Worm (Caenorhabditis elegans) whole organism, midembryonic: Measurements from ENCODE around the gene dhs-25.

Experiments
- T22C8.4 ChIP-seq: fragments of 200-800 bp; sonication (Bioruptor generic); IDR thresholded peaks from 2 replicates; pipeline ENCODE4 v1.3.6; 2022; ENCODE audit warnings: missing genetic modification characterization, missing compliant biosample characterization
- cog-1 ChIP-seq: sonication (generic microtip); optimal IDR thresholded peaks from 2 replicates; lab custom pipeline; 2016; ENCODE audit warnings: missing genetic modification characterization, missing compliant biosample characterization
- flt-1 ChIP-seq: fragments of 200-800 bp; sonication (Bioruptor generic); IDR thresholded peaks from 2 replicates; pipeline ENCODE4 v1.3.6; 2022; ENCODE audit warnings: missing genetic modification characterization, missing compliant biosample characterization
- klf-2 ChIP-seq: fragments of 200-800 bp; sonication (Bioruptor generic); conservative IDR thresholded peaks from 2 replicates; pipeline ENCODE4 v1.3.6; 2022; ENCODE audit warnings: missing genetic modification reagents, missing genetic modification characterization, missing compliant biosample characterization
- med-1 ChIP-seq: sonication (generic microtip); optimal IDR thresholded peaks from 2 replicates; lab custom pipeline; 2017; ENCODE audit warnings: missing genetic modification characterization, mild to moderate bottlenecking, missing compliant biosample characterization, antibody characterized with exemption, missing genetic modification reagents; ENCODE audit not compliant: insufficient read depth
- ref-1 ChIP-seq: fragments of 200-800 bp; sonication (Bioruptor generic); conservative IDR thresholded peaks from 2 replicates; pipeline ENCODE4 v1.3.6; 2022; ENCODE audit warnings: missing genetic modification reagents, missing genetic modification characterization, missing compliant biosample characterization
- tab-1 ChIP-seq: fragments of 200-800 bp; sonication (Bioruptor generic); IDR thresholded peaks from 2 replicates; pipeline ENCODE4 v1.3.6; 2022; ENCODE audit warnings: missing genetic modification characterization, missing compliant biosample characterization
- ztf-23 ChIP-seq: fragments of 200-800 bp; sonication (Bioruptor generic); IDR thresholded peaks from 2 replicates; pipeline ENCODE4 v1.3.6; 2022; ENCODE audit warnings: missing genetic modification reagents, missing genetic modification characterization, missing compliant biosample characterization
- ztf-29 ChIP-seq: fragments of 200-800 bp; sonication (Bioruptor generic); IDR thresholded peaks from 2 replicates; pipeline ENCODE4 v1.3.6; 2022; ENCODE audit warnings: missing genetic modification reagents, missing genetic modification characterization, missing compliant biosample characterization

The dhs-25 gene

ce11 chrX:1499499-1499898 is 13.2 kb downstream of the dhs-25 start:
- TF ChIP-seq ref-1 (no peak), T22C8.4 (GFP tag; lab: Robert Waterston, UW) (no peak), klf-2 (GFP tag; lab: Robert Waterston, UW) (no peak), ztf-23 (GFP tag; lab: Robert Waterston, UW) (no peak), tab-1 (no peak), med-1 (GFP tag; lab: Kevin White, UChicago) (no peak), cog-1 (no peak), ztf-29 (no peak)

- TF ChIP-seq ztf-29, result no peak
- TF ChIP-seq klf-2 (GFP tag; lab: Robert Waterston, UW), result no peak
- TF ChIP-seq ref-1, result no peak
- TF ChIP-seq cog-1, result no peak
- TF ChIP-seq T22C8.4 (GFP tag; lab: Robert Waterston, UW), result no peak
- TF ChIP-seq ztf-23 (GFP tag; lab: Robert Waterston, UW), result no peak
- TF ChIP-seq tab-1, result no peak
- no peak for TF ChIP-seq flt-1 (GFP tag; lab: Robert Waterston, UW)
- no peak for TF ChIP-seq med-1 (GFP tag; lab: Kevin White, UChicago)
Observed at ce11 chrX:1501752-1502151, 15.4 kb downstream of the dhs-25 start, which contains the start of gene F09E10.7. TSS of gene F09E10.7 (minus strand) at chrX:1501852.

ce11 chrX:1502490-1502889 is 16.2 kb downstream of the dhs-25 start, which contains the start of gene F09E10.1:
TSS of gene F09E10.1 (plus strand) at chrX:1502790.
- TF ChIP-seq tab-1 (no peak), med-1 (GFP tag; lab: Kevin White, UChicago) (no peak), ref-1 (no peak), klf-2 (GFP tag; lab: Robert Waterston, UW) (no peak)

- no peak for TF ChIP-seq ref-1
- no peak for TF ChIP-seq tab-1
- TF ChIP-seq ztf-29, result no peak
- no peak for TF ChIP-seq ztf-23 (GFP tag; lab: Robert Waterston, UW)
- TF ChIP-seq T22C8.4 (GFP tag; lab: Robert Waterston, UW), result no peak
- TF ChIP-seq klf-2 (GFP tag; lab: Robert Waterston, UW), result no peak
- TF ChIP-seq cog-1, result no peak
- no peak for TF ChIP-seq med-1 (GFP tag; lab: Kevin White, UChicago)
- TF ChIP-seq flt-1 (GFP tag; lab: Robert Waterston, UW), result no peak
Observed at ce11 chrX:1502914-1503313, 16.6 kb downstream of the dhs-25 start.

- TF ChIP-seq med-1 (GFP tag; lab: Kevin White, UChicago) (no peak), flt-1 (GFP tag; lab: Robert Waterston, UW) (no peak), klf-2 (GFP tag; lab: Robert Waterston, UW) (no peak), T22C8.4 (GFP tag; lab: Robert Waterston, UW) (no peak), ztf-23 (GFP tag; lab: Robert Waterston, UW) (no peak), ref-1 (no peak)
Observed at ce11 chrX:1503698-1504501, 17.6 kb downstream of the dhs-25 start.

- TF ChIP-seq cog-1 (no peak), med-1 (GFP tag; lab: Kevin White, UChicago) (no peak), T22C8.4 (GFP tag; lab: Robert Waterston, UW) (no peak), ztf-29 (no peak), flt-1 (GFP tag; lab: Robert Waterston, UW) (no peak), ztf-23 (GFP tag; lab: Robert Waterston, UW) (no peak), tab-1 (no peak), klf-2 (GFP tag; lab: Robert Waterston, UW) (no peak), ref-1 (no peak)
Observed at ce11 chrX:1504529-1505080, 18.3 kb downstream of the dhs-25 start.

ce11 chrX:1512307-1512706 is 26.0 kb downstream of the dhs-25 start:
- no peak for TF ChIP-seq ztf-23 (GFP tag; lab: Robert Waterston, UW)

ce11 chrX:1513153-1513552 is 26.8 kb downstream of the dhs-25 start:
- no peak for TF ChIP-seq flt-1 (GFP tag; lab: Robert Waterston, UW)

ce11 chrX:1516574-1516973 is 30.2 kb downstream of the dhs-25 start:
- TF ChIP-seq cog-1, result no peak
- TF ChIP-seq klf-2 (GFP tag; lab: Robert Waterston, UW), result no peak
- no peak for TF ChIP-seq T22C8.4 (GFP tag; lab: Robert Waterston, UW)
- no peak for TF ChIP-seq med-1 (GFP tag; lab: Kevin White, UChicago)

- TF ChIP-seq klf-2 (GFP tag; lab: Robert Waterston, UW), result no peak
- no peak for TF ChIP-seq cog-1
- no peak for TF ChIP-seq T22C8.4 (GFP tag; lab: Robert Waterston, UW)
- TF ChIP-seq ztf-29, result no peak
- 0 out of 2 replicates have a peak, but pooled peaks have one; percentile 45 for TF ChIP-seq flt-1 (GFP tag; lab: Robert Waterston, UW)
- no peak for TF ChIP-seq med-1 (GFP tag; lab: Kevin White, UChicago)
- TF ChIP-seq ztf-23 (GFP tag; lab: Robert Waterston, UW), result no peak
- TF ChIP-seq ref-1, result no peak
Observed at ce11 chrX:1517519-1517918, 31.2 kb downstream of the dhs-25 start.
